Worm (Caenorhabditis elegans) whole organism, L4/young adult: ENCODE results near the gene F01G10.10.

ENCODE experiments used
- W03F9.2 ChIP-seq: fragments of 150-350 bp; optimal IDR thresholded peaks from 2 replicates; lab custom pipeline; 2014; ENCODE audit warnings: missing biosample characterization, missing genetic modification characterization
- dao-5 ChIP-seq: sonication (generic microtip); optimal IDR thresholded peaks from 2 replicates; lab custom pipeline; 2016; ENCODE audit warnings: missing genotype, missing genetic modification characterization, moderate library complexity, missing compliant biosample characterization
- him-1 ChIP-seq: sonication (generic microtip); optimal IDR thresholded peaks from 2 replicates; lab custom pipeline; 2016; ENCODE audit warnings: missing genotype, missing genetic modification reagents, missing genetic modification characterization, missing compliant biosample characterization

ce11 chrIV:10227534-10227933, 18.4 kb upstream of the F01G10.10 start, which contains the start of gene F01G10.6:
- TF ChIP-seq him-1 (tag; lab: Kevin White, UChicago), result no peak
- TF ChIP-seq W03F9.2 (tag; lab: Kevin White, UChicago), result no peak
- TF ChIP-seq dao-5 (tag; lab: Kevin White, UChicago), result no peak
